Worm (Caenorhabditis elegans): ENCODE data around the gene nep-26.
A peak's percentile ranks its signal among the peaks of the same experiment; 100 is the strongest.

Gene nep-26

ce11 chrII:10247154-10247553, 52.8 kb downstream of the nep-26 start (continued):
- TF ChIP-seq hmg-1.2 (GFP tag; IDR thresholded peaks at IDR 0.05) (no peak; the same call in 1 of the 2 replicates), lag-1 (GFP tag; IDR thresholded peaks at IDR 0.05) (no peak), ccch-3 (GFP tag; optimal IDR thresholded peaks at IDR 0.05) (no peak), xnd-1 (tag; optimal IDR thresholded peaks at IDR 0.05) (no peak), pha-4 (tag; optimal IDR thresholded peaks at IDR 0.05) (no peak), atf-7 (tag; optimal IDR thresholded peaks at IDR 0.05) (no peak), tbx-9 (tag; optimal IDR thresholded peaks at IDR 0.05; ENCODE audit: borderline replicate concordance) (no peak), hrde-1 (tag; optimal IDR thresholded peaks at IDR 0.05; ENCODE audit: borderline replicate concordance) (no peak), bed-1 (GFP tag; IDR thresholded peaks at IDR 0.05) (0 out of 2 replicates have a peak, but pooled peaks have one; percentile 53), F33H1.4 (GFP tag; IDR thresholded peaks at IDR 0.05) (no peak; the same call in 1 of the 2 replicates), dox-1 (GFP tag; IDR thresholded peaks at IDR 0.05) (no peak), egl-44 (GFP tag; IDR thresholded peaks at IDR 0.05) (no peak), madf-10 (tag; optimal IDR thresholded peaks at IDR 0.05) (no peak), rpc-1 (optimal IDR thresholded peaks at IDR 0.05) (no peak), rpc-1 (tag; optimal IDR thresholded peaks at IDR 0.05) (no peak), nfya-1 (tag; optimal IDR thresholded peaks at IDR 0.05; ENCODE audit: borderline replicate concordance, insufficient read depth) (no peak), hlh-26 (GFP tag; conservative IDR thresholded peaks at IDR 0.05) (no peak), T26A5.8 (tag; optimal IDR thresholded peaks at IDR 0.05) (no peak), F52B5.7 (tag; optimal IDR thresholded peaks at IDR 0.05) (no peak), lin-35 (GFP tag; optimal IDR thresholded peaks at IDR 0.05) (no peak), ceh-40 (GFP tag; IDR thresholded peaks at IDR 0.05) (peak; percentile 41; the same call in 1 of the 2 replicates), ekl-4 (GFP tag; IDR thresholded peaks at IDR 0.05) (0 out of 2 replicates have a peak, but pooled peaks have one; percentile 7), mcd-1 (GFP tag; IDR thresholded peaks at IDR 0.05) (no peak), repo-1 (tag; optimal IDR thresholded peaks at IDR 0.05) (no peak), cebp-1 (GFP tag; IDR thresholded peaks at IDR 0.05) (no peak), cebp-1 (tag; optimal IDR thresholded peaks at IDR 0.05) (peak; percentile 13), ceh-91 (GFP tag; IDR thresholded peaks at IDR 0.05) (no peak), mel-28 (tag; optimal IDR thresholded peaks at IDR 0.05; ENCODE audit: borderline replicate concordance) (no peak), Y56A3A.18 (GFP tag; IDR thresholded peaks at IDR 0.05) (no peak), ceh-79 (tag; optimal IDR thresholded peaks at IDR 0.05) (no peak), ztf-28 (GFP tag; IDR thresholded peaks at IDR 0.05) (no peak), Y79H2A.3 (GFP tag; conservative IDR thresholded peaks at IDR 0.05) (no peak), nhr-179 (tag; optimal IDR thresholded peaks at IDR 0.05) (no peak), F55B11.4 (tag; optimal IDR thresholded peaks at IDR 0.05; ENCODE audit: borderline replicate concordance, insufficient read depth) (no peak), snpc-3.4 (tag; optimal IDR thresholded peaks at IDR 0.05) (peak; percentile 8), snpc-1.1 (tag; optimal IDR thresholded peaks at IDR 0.05; ENCODE audit: insufficient read depth) (no peak), nhr-80 (tag; optimal IDR thresholded peaks at IDR 0.05) (no peak), ceh-58 (GFP tag; IDR thresholded peaks at IDR 0.05) (peak; percentile 70; the same call in 1 of the 2 replicates), attf-5 (GFP tag; optimal IDR thresholded peaks at IDR 0.05) (no peak), ztf-26 (tag; optimal IDR thresholded peaks at IDR 0.05) (no peak), B0261.1 (tag; optimal IDR thresholded peaks at IDR 0.05) (no peak), attf-3 (GFP tag; conservative IDR thresholded peaks at IDR 0.05) (no peak), sea-2 (GFP tag; IDR thresholded peaks at IDR 0.05) (no peak), ztf-25 (GFP tag; IDR thresholded peaks at IDR 0.05) (no peak), dpff-1 (tag; optimal IDR thresholded peaks at IDR 0.05) (no peak), somi-1 (GFP tag; optimal IDR thresholded peaks at IDR 0.05) (no peak), sptf-2 (GFP tag; optimal IDR thresholded peaks at IDR 0.05) (no peak), C17E4.6 (GFP tag; IDR thresholded peaks at IDR 0.05) (no peak), madf-3 (GFP tag; IDR thresholded peaks at IDR 0.05) (peak; percentile 67; the same call in 1 of the 2 replicates), madf-6 (GFP tag; IDR thresholded peaks at IDR 0.05) (peak; percentile 51)
